Worm (Caenorhabditis elegans) whole organism, L2 larva: ENCODE data around the gene cyp-33C7.

Experiments used
- C34F6.9 ChIP-seq: fragments of 150-350 bp; optimal IDR thresholded peaks from 2 replicates; lab custom pipeline; 2014; ENCODE audit warnings: missing biosample characterization, missing genetic modification characterization
- F13H6.1 ChIP-seq: sonication (generic microtip); optimal IDR thresholded peaks from 2 replicates; lab custom pipeline; 2016; ENCODE audit warnings: missing genetic modification characterization, missing compliant biosample characterization
- R02D3.7 ChIP-seq: fragments of 150-350 bp; optimal IDR thresholded peaks from 2 replicates; lab custom pipeline; 2014; ENCODE audit warnings: missing biosample characterization, missing genetic modification characterization
- ZK546.5 ChIP-seq: sonication (generic microtip); optimal IDR thresholded peaks from 2 replicates; lab custom pipeline; 2017; ENCODE audit warnings: missing biosample characterization, missing genetic modification characterization
- alr-1 ChIP-seq: fragments of 150-350 bp; optimal IDR thresholded peaks from 2 replicates; lab custom pipeline; 2014; ENCODE audit warnings: missing biosample characterization, missing genetic modification characterization
- ceh-16 ChIP-seq: fragments of 150-350 bp; optimal IDR thresholded peaks from 2 replicates; lab custom pipeline; 2014; ENCODE audit warnings: missing biosample characterization, missing genetic modification characterization
- ceh-82 ChIP-seq: fragments of 150-350 bp; optimal IDR thresholded peaks from 2 replicates; lab custom pipeline; 2014; ENCODE audit warnings: missing biosample characterization, missing genetic modification characterization
- crh-2 ChIP-seq: sonication (generic microtip); optimal IDR thresholded peaks from 2 replicates; lab custom pipeline; 2017; ENCODE audit warnings: missing biosample characterization, missing genetic modification characterization
- elt-1 ChIP-seq: fragments of 150-350 bp; optimal IDR thresholded peaks from 2 replicates; lab custom pipeline; 2014; ENCODE audit warnings: missing biosample characterization, missing genetic modification characterization
- fos-1 ChIP-seq: fragments of 150-350 bp; optimal IDR thresholded peaks from 2 replicates; lab custom pipeline; 2014; ENCODE audit warnings: missing biosample characterization, missing genetic modification characterization
- gmeb-1 ChIP-seq: fragments of 150-350 bp; optimal IDR thresholded peaks from 2 replicates; lab custom pipeline; 2014; ENCODE audit warnings: missing biosample characterization, missing genetic modification characterization
- lin-39 ChIP-seq: fragments of 150-350 bp; optimal IDR thresholded peaks from 2 replicates; lab custom pipeline; 2014; ENCODE audit warnings: missing biosample characterization, missing genetic modification reagents, missing genetic modification characterization
- lsy-2 ChIP-seq, 2 experiments: fragments of 150-350 bp in 1 of 2; sonication (generic microtip) in 1 of 2; optimal IDR thresholded peaks; 2 replicates each; lab custom pipeline; 2014 to 2017; ENCODE audit warnings: missing biosample characterization in 2 of 2, missing genetic modification characterization in 2 of 2
- mbf-1 ChIP-seq: sonication (generic microtip); optimal IDR thresholded peaks from 2 replicates; lab custom pipeline; 2017; ENCODE audit warnings: missing biosample characterization, missing genetic modification characterization
- nhr-10 ChIP-seq: sonication (generic microtip); optimal IDR thresholded peaks from 2 replicates; lab custom pipeline; 2017; ENCODE audit warnings: missing biosample characterization, missing genetic modification characterization
- nhr-11 ChIP-seq: fragments of 150-350 bp; optimal IDR thresholded peaks from 2 replicates; lab custom pipeline; 2014; ENCODE audit warnings: missing biosample characterization, missing genetic modification characterization
- nhr-12 ChIP-seq: fragments of 150-350 bp; optimal IDR thresholded peaks from 2 replicates; lab custom pipeline; 2014; ENCODE audit warnings: missing biosample characterization, missing genetic modification characterization
- nhr-129 ChIP-seq: fragments of 150-350 bp; optimal IDR thresholded peaks from 2 replicates; lab custom pipeline; 2014; ENCODE audit warnings: missing biosample characterization, missing genetic modification characterization
- nhr-21 ChIP-seq: fragments of 150-350 bp; optimal IDR thresholded peaks from 2 replicates; lab custom pipeline; 2014; ENCODE audit warnings: missing biosample characterization, missing genetic modification characterization
- nhr-237 ChIP-seq: fragments of 150-350 bp; optimal IDR thresholded peaks from 2 replicates; lab custom pipeline; 2014; ENCODE audit warnings: missing biosample characterization, missing genetic modification characterization
- nhr-25 ChIP-seq: fragments of 150-350 bp; sonication (generic microtip); optimal IDR thresholded peaks from 3 replicates; lab custom pipeline; 2014; ENCODE audit warnings: missing biosample characterization, missing genetic modification characterization
- nhr-6 ChIP-seq: fragments of 150-350 bp; optimal IDR thresholded peaks from 2 replicates; lab custom pipeline; 2014; ENCODE audit warnings: missing biosample characterization, missing genetic modification characterization
- peb-1 ChIP-seq: fragments of 150-350 bp; optimal IDR thresholded peaks from 2 replicates; lab custom pipeline; 2014; ENCODE audit warnings: missing biosample characterization, missing genetic modification characterization
- skn-1 ChIP-seq: sonication (generic microtip); optimal IDR thresholded peaks from 2 replicates; lab custom pipeline; 2017; ENCODE audit warnings: missing biosample characterization, missing genetic modification characterization
- sma-3 ChIP-seq: sonication (generic microtip); optimal IDR thresholded peaks from 2 replicates; lab custom pipeline; 2016; ENCODE audit warnings: missing genetic modification reagents, missing genetic modification characterization, missing compliant biosample characterization
- sma-9 ChIP-seq, 2 experiments: fragments of 150-350 bp in 1 of 2; sonication (generic microtip) in 1 of 2; optimal IDR thresholded peaks; 2 replicates each; lab custom pipeline; 2014 to 2016; ENCODE audit warnings: missing genetic modification characterization in 2 of 2, mild to moderate bottlenecking in 1 of 2, missing biosample characterization in 1 of 2, missing compliant biosample characterization in 1 of 2, missing genetic modification reagents in 1 of 2, moderate library complexity in 1 of 2
- snpc-4 ChIP-seq: fragments of 150-350 bp; optimal IDR thresholded peaks from 2 replicates; lab custom pipeline; 2014; ENCODE audit warnings: missing biosample characterization, missing genetic modification characterization
- unc-39 ChIP-seq: fragments of 150-350 bp; optimal IDR thresholded peaks from 2 replicates; lab custom pipeline; 2014; ENCODE audit warnings: missing biosample characterization, missing genetic modification characterization
- unc-55 ChIP-seq: fragments of 150-350 bp; sonication (generic microtip); optimal IDR thresholded peaks from 3 replicates; lab custom pipeline; 2014; ENCODE audit warnings: missing biosample characterization, missing genetic modification reagents, missing genetic modification characterization
- unc-62 ChIP-seq: fragments of 150-350 bp; optimal IDR thresholded peaks from 2 replicates; lab custom pipeline; 2014; ENCODE audit warnings: missing biosample characterization, missing genetic modification reagents, missing genetic modification characterization
- zag-1 ChIP-seq: fragments of 150-350 bp; optimal IDR thresholded peaks from 2 replicates; lab custom pipeline; 2014; ENCODE audit warnings: missing biosample characterization, missing genetic modification characterization
- ztf-1 ChIP-seq: fragments of 200-800 bp; sonication (Bioruptor generic); conservative IDR thresholded peaks from 2 replicates; pipeline ENCODE4 v1.3.6; 2022; ENCODE audit warnings: missing genetic modification characterization, missing compliant biosample characterization
- ztf-11 ChIP-seq: sonication (generic microtip); optimal IDR thresholded peaks from 2 replicates; lab custom pipeline; 2017; ENCODE audit warnings: missing biosample characterization, missing genetic modification characterization
- ztf-4 ChIP-seq: fragments of 150-350 bp; optimal IDR thresholded peaks from 2 replicates; lab custom pipeline; 2014; ENCODE audit warnings: missing biosample characterization, missing genetic modification characterization

cyp-33C7 gene

ce11 chrV:2228781-2229180, 21.6 kb upstream of the cyp-33C7 start, which contains the start of gene nhr-126:
TSS of gene nhr-126 (plus strand) at chrV:2229081.
- TF ChIP-seq ZK546.5 (tag; lab: Kevin White, UChicago) (no peak), gmeb-1 (tag; lab: Kevin White, UChicago) (no peak), ceh-82 (tag; lab: Kevin White, UChicago) (no peak), alr-1 (no peak), nhr-25 (tag; lab: Kevin White, UChicago) (no peak), nhr-129 (tag; lab: Kevin White, UChicago) (no peak), skn-1 (tag; lab: Kevin White, UChicago) (no peak), nhr-21 (tag; lab: Kevin White, UChicago) (no peak), unc-62 (GFP tag; lab: Kevin White, UChicago) (no peak), zag-1 (tag; lab: Kevin White, UChicago) (no peak)

ce11 chrV:2230912-2231311, 19.4 kb upstream of the cyp-33C7 start, which contains the start of gene nhr-134:
TSS of gene nhr-134 (plus strand) at chrV:2231223.
- TF ChIP-seq unc-55 (GFP tag; lab: Kevin White, UChicago): no peak
- TF ChIP-seq elt-1 (tag; lab: Kevin White, UChicago): no peak
- no peak for TF ChIP-seq nhr-11 (tag; lab: Kevin White, UChicago)
- peak; percentile 38 for TF ChIP-seq crh-2
- no peak for TF ChIP-seq ztf-1
- TF ChIP-seq sma-9 (GFP tag; optimal IDR thresholded peaks at IDR 0.05; lab: Kevin White, UChicago): no peak
- no peak for TF ChIP-seq sma-9 (tag; optimal IDR thresholded peaks at IDR 0.05; lab: Kevin White, UChicago)
- no peak for TF ChIP-seq ZK546.5 (tag; lab: Kevin White, UChicago)
- peak; percentile 34 for TF ChIP-seq C34F6.9
- TF ChIP-seq unc-39: no peak
- no peak for TF ChIP-seq nhr-6 (tag; lab: Kevin White, UChicago)
- TF ChIP-seq ztf-11 (tag; lab: Kevin White, UChicago): no peak
- TF ChIP-seq R02D3.7 (tag; lab: Kevin White, UChicago): no peak
- TF ChIP-seq peb-1 (tag; lab: Kevin White, UChicago): no peak
- no peak for TF ChIP-seq gmeb-1 (tag; lab: Kevin White, UChicago)
- TF ChIP-seq skn-1 (tag; lab: Kevin White, UChicago): no peak
- TF ChIP-seq F13H6.1 (tag; lab: Kevin White, UChicago): no peak
- TF ChIP-seq fos-1 (tag; lab: Kevin White, UChicago): peak; percentile 4
- no peak for TF ChIP-seq mbf-1 (tag; lab: Kevin White, UChicago)
- TF ChIP-seq, all 48 proteins: peak for 3

- TF ChIP-seq nhr-6 (tag; lab: Kevin White, UChicago): no peak
- TF ChIP-seq zag-1 (tag; lab: Kevin White, UChicago): no peak
- TF ChIP-seq nhr-21 (tag; lab: Kevin White, UChicago): no peak
- TF ChIP-seq mbf-1 (tag; lab: Kevin White, UChicago): no peak
- TF ChIP-seq nhr-129 (tag; lab: Kevin White, UChicago): no peak
- no peak for TF ChIP-seq gmeb-1 (tag; lab: Kevin White, UChicago)
- no peak for TF ChIP-seq ZK546.5 (tag; lab: Kevin White, UChicago)
These were observed 17.2 kb upstream of the cyp-33C7 start, which contains the start of gene nhr-96 for ce11 chrV:2233177-2233576. TSS of gene nhr-96 (plus strand) at chrV:2233477.

ce11 chrV:2235848-2236247, 14.5 kb upstream of the cyp-33C7 start, which contains the start of gene cyp-33C4:
TSS of gene cyp-33C4 (plus strand) at chrV:2236140.
- TF ChIP-seq nhr-129 (tag; lab: Kevin White, UChicago) (peak; percentile 7), C34F6.9 (peak; percentile 28), sma-9 (GFP tag; optimal IDR thresholded peaks at IDR 0.05; lab: Kevin White, UChicago) (peak; percentile 32), sma-9 (tag; optimal IDR thresholded peaks at IDR 0.05; lab: Kevin White, UChicago) (no peak), mbf-1 (tag; lab: Kevin White, UChicago) (no peak), unc-55 (GFP tag; lab: Kevin White, UChicago) (peak; percentile 34), zag-1 (tag; lab: Kevin White, UChicago) (no peak), gmeb-1 (tag; lab: Kevin White, UChicago) (peak; percentile 3), ceh-16 (no peak), fos-1 (tag; lab: Kevin White, UChicago) (peak; percentile 31), skn-1 (tag; lab: Kevin White, UChicago) (no peak), nhr-10 (tag; lab: Kevin White, UChicago) (no peak), nhr-12 (no peak)
- TF ChIP-seq, all 48 proteins: peak for 6

- TF ChIP-seq sma-3 (GFP tag; lab: Kevin White, UChicago) (no peak), gmeb-1 (tag; lab: Kevin White, UChicago) (peak; percentile 16)
These were observed 12.3 kb upstream of the cyp-33C7 start for ce11 chrV:2238012-2238411.

- no peak for TF ChIP-seq nhr-237 (tag; lab: Kevin White, UChicago)
- TF ChIP-seq snpc-4 (tag; lab: Kevin White, UChicago): no peak
- TF ChIP-seq lin-39 (tag; lab: Kevin White, UChicago): no peak
- TF ChIP-seq sma-9 (GFP tag; optimal IDR thresholded peaks at IDR 0.05; lab: Kevin White, UChicago): no peak
- no peak for TF ChIP-seq sma-9 (tag; optimal IDR thresholded peaks at IDR 0.05; lab: Kevin White, UChicago)
- TF ChIP-seq lsy-2 (tag; optimal IDR thresholded peaks at IDR 0.05; lab: Kevin White, UChicago): no peak
- no peak for TF ChIP-seq ztf-4 (tag; lab: Kevin White, UChicago)
- TF ChIP-seq nhr-6 (tag; lab: Kevin White, UChicago): no peak
- TF ChIP-seq nhr-11 (tag; lab: Kevin White, UChicago): no peak
- TF ChIP-seq peb-1 (tag; lab: Kevin White, UChicago): no peak
These were observed 7.7 kb upstream of the cyp-33C7 start, which contains the start of gene cyp-33C3 for ce11 chrV:2242630-2243029. TSS of gene cyp-33C3 (plus strand) at chrV:2242778.
